Fruit fly (Drosophila melanogaster) whole organism, pupa: ENCODE data around the gene CG4393.
A peak's percentile ranks its signal among the peaks of the same experiment; 100 is the strongest.

Experiments
- CG12605 ChIP-seq: fragments of 200-800 bp; sonication (Bioruptor generic); IDR thresholded peaks from 2 replicates; pipeline ENCODE4 v1.3.6; 2022; ENCODE audit warnings: missing biosample characterization, missing genetic modification characterization
- CG13204 ChIP-seq: fragments of 200-800 bp; sonication (Bioruptor generic); optimal IDR thresholded peaks from 2 replicates; lab custom pipeline; 2018; ENCODE audit warnings: missing biosample characterization, mild to moderate bottlenecking, missing genetic modification characterization, moderate library complexity
- CG15710 ChIP-seq: fragments of 200-800 bp; sonication (Bioruptor generic); optimal IDR thresholded peaks from 2 replicates; lab custom pipeline; 2018; ENCODE audit warnings: missing biosample characterization, mild to moderate bottlenecking, missing genetic modification characterization, moderate library complexity
- CG32121 ChIP-seq: fragments of 200-800 bp; sonication (Bioruptor generic); IDR thresholded peaks from 2 replicates; pipeline ENCODE4 v1.3.6; 2022; ENCODE audit warnings: missing biosample characterization, missing genetic modification characterization
- EcR ChIP-seq: fragments of 200-800 bp; sonication (Bioruptor generic); optimal IDR thresholded peaks from 3 replicates; lab custom pipeline; 2019; ENCODE audit warnings: missing biosample characterization, missing genetic modification characterization, mild to moderate bottlenecking, moderate library complexity, missing genetic modification reagents
- Snoo ChIP-seq: fragments of 200-800 bp; sonication (Bioruptor generic); optimal IDR thresholded peaks from 3 replicates; lab custom pipeline; 2017; ENCODE audit warnings: missing biosample characterization, mild to moderate bottlenecking, missing genetic modification characterization, inconsistent platforms
- fd96Ca ChIP-seq: fragments of 200-800 bp; sonication (Bioruptor generic); IDR thresholded peaks from 3 replicates; pipeline ENCODE4 v1.3.6; 2022; ENCODE audit warnings: missing biosample characterization, missing genetic modification characterization

DNA sequence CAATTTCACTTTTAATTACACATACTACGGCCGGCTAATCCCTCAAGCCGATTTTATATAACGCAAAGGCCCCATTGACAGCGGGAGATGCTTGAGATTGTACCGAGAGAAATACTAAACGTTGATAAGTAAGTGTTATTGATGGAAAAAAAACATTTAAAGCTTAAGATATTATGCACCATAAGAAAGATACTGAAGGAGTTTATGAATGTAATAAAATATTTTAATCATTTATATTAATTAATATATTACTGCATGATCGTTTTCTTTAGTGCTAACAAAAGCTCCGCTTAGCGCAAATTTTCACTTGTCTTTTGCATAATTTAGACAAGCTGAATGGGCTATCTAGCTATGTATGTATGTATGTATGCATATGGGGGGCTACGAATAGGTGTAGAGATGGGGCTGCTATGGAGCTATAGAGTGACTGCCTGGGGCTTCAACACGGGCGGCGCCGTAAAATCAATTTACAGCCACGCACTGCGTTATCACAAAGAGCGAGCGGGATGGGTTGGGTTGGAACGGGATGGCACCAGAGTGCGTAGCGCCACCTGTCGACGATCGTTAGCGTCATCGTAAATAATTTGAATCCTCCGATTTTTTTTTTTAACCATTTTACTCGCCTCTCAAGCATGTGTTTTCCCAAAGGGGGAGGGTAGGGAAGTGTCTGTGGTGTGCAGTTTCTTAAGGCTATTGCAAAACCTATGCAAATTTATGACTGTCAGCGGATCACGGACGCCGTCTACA lies 12.1 kb upstream of the CG4393 start:
- TF ChIP-seq CG13204 (no peak), CG12605 (GFP tag; lab: Robert Waterston, UW) (0 out of 2 replicates have a peak, but pooled peaks have one; percentile 18), EcR (no peak), Snoo (tag; lab: Kevin White, UChicago) (no peak), CG15710 (tag; lab: Kevin White, UChicago) (no peak), fd96Ca (GFP tag; lab: Robert Waterston, UW) (0 out of 3 replicates have a peak, but pooled peaks have one; percentile 9), CG32121 (GFP tag; lab: Robert Waterston, UW) (peak; percentile 51; the same call in 1 of the 2 replicates)
